Worm (Caenorhabditis elegans): ENCODE results near the gene Y110A2AL.4.

ce11 chrII:2832098-2832497 is 7.0 kb upstream of the Y110A2AL.4 start:
- TF ChIP-seq him-1 (tag; optimal IDR thresholded peaks at IDR 0.05) (no peak), pha-4 (tag; optimal IDR thresholded peaks at IDR 0.05) (no peak), snpc-3.4 (tag; optimal IDR thresholded peaks at IDR 0.05) (no peak), B0336.3 (GFP tag; IDR thresholded peaks at IDR 0.05) (no peak), nfya-1 (tag; optimal IDR thresholded peaks at IDR 0.05; ENCODE audit: borderline replicate concordance, insufficient read depth) (no peak)

All from whole organism, young adult.